Fruit fly (Drosophila melanogaster): ENCODE results near the gene alphaTub84B.

alphaTub84B gene

DNA sequence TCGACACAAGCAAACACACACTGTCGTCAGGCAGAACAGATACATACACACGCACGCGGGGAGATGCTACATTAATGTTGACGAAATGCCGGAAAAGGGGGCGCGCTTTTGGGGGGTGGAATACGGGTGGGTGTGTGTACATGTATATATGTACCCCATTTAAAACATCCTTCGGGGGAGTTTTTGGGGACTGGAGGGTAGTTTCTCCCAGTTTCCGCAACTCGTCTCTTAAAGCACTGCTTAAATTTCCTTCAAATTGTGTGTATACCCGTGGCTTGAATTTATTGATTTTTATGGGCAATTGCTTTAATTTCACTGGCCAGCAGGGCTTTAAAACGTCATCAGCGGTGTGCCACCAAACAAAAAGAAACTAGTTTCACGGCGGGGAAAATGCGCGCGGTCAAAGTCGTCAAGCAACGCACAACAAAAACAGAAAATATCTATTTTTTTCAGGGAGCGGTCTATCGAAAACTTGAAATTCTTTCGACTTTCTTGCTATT lies 36.7 kb downstream of the alphaTub84B start:
- TF ChIP-seq CG7045 (GFP tag; optimal IDR thresholded peaks at IDR 0.05) (no peak), pad (GFP tag; optimal IDR thresholded peaks at IDR 0.05) (peak; percentile 37)

DNA sequence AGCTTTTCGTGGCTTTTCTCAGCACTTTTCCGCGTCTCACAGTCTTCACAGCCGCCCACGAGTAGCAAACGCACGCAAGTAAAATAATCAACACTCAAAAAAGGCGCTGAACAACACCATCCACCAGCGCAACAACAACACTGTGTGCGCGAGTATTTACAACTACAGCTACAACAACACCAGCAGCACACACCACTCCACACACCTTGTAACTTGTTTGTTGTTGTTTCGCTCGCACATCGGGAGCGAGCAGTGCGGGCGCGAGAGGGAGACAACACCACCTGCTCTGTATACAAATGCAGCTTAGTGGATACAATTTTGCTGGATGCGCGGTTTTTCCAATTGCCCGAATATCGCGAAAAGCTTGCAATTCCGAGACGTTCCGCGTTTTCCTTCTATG lies 37.3 kb downstream of the alphaTub84B start:
- TF ChIP-seq cnc (optimal IDR thresholded peaks at IDR 0.05), result no peak
- TF ChIP-seq tj (GFP tag; optimal IDR thresholded peaks at IDR 0.05), result peak; percentile 88
- peak; percentile 87 for TF ChIP-seq cic (GFP tag; optimal IDR thresholded peaks at IDR 0.05)
- TF ChIP-seq Mnt (GFP tag; optimal IDR thresholded peaks at IDR 0.05), result peak; percentile 72

DNA sequence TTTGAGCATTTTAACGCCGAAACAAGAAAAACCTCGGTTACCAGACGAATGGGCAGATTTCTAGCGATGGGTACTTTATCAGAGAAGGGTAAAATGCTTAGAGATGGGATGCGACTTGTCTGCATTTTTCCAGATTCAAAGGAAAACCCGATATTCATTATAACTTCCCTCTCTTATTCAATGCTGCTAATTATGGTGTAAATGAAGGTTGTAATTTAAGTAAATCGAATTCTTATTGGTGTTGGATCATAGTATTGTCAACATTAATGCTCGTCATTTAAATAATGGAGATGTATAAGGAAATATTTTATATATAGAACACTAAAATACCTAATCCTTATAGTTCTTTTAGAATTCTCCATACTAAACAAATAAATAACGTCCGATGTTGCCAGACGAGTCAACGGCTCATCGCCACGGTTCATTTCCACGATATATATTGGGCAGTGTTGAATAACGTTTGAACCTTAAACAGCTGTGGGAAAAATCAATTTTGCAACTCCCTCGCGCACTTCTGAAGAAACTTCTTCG lies 37.8 kb downstream of the alphaTub84B start, which contains the start of the genes Alh and CG10098:
Alh (minus strand) TSS at position 77 of the 531 bp plus-strand sequence.
CG10098 (plus strand) TSS at position 440 of the 531 bp plus-strand sequence.
- no peak for TF ChIP-seq cic (GFP tag; optimal IDR thresholded peaks at IDR 0.05)
- TF ChIP-seq bab1 (GFP tag; optimal IDR thresholded peaks at IDR 0.05), result peak; percentile 22
- peak; percentile 96 for TF ChIP-seq kay (GFP tag; ENCODE audit: borderline replicate concordance)
- peak; percentile 94 for TF ChIP-seq CG1620 (GFP tag; optimal IDR thresholded peaks at IDR 0.05)
- peak; percentile 83 for TF ChIP-seq Crg-1 (GFP tag; optimal IDR thresholded peaks at IDR 0.05)
- peak; percentile 36 for TF ChIP-seq CG33017 (tag; optimal IDR thresholded peaks at IDR 0.05)
- TF ChIP-seq CG7101 (tag; optimal IDR thresholded peaks at IDR 0.05), result peak; percentile 82
- TF ChIP-seq CG14711 (tag; optimal IDR thresholded peaks at IDR 0.05), result peak; percentile 53
- TF ChIP-seq CG7045 (GFP tag; optimal IDR thresholded peaks at IDR 0.05), result peak; percentile 81
- TF ChIP-seq CG12768 (GFP tag; optimal IDR thresholded peaks at IDR 0.05), result peak; percentile 80
- TF ChIP-seq toe (GFP tag; optimal IDR thresholded peaks at IDR 0.05), result peak; percentile 97
- peak; percentile 86 for TF ChIP-seq Clk (GFP tag; optimal IDR thresholded peaks at IDR 0.05)
- TF ChIP-seq CG5204 (GFP tag; optimal IDR thresholded peaks at IDR 0.05), result peak; percentile 93
- peak; percentile 71 for TF ChIP-seq pad (GFP tag; optimal IDR thresholded peaks at IDR 0.05)
- TF ChIP-seq ovo (GFP tag; optimal IDR thresholded peaks at IDR 0.05), result peak; percentile 88
- TF ChIP-seq CG11617 (GFP tag; optimal IDR thresholded peaks at IDR 0.05), result peak; percentile 90
- peak; percentile 68 for TF ChIP-seq Mnt (GFP tag; optimal IDR thresholded peaks at IDR 0.05)
- peak; percentile 69 for TF ChIP-seq tj (GFP tag; optimal IDR thresholded peaks at IDR 0.05)
- no peak for TF ChIP-seq cnc (optimal IDR thresholded peaks at IDR 0.05)
- peak; percentile 89 for TF ChIP-seq Hr96 (GFP tag; optimal IDR thresholded peaks at IDR 0.05)

DNA sequence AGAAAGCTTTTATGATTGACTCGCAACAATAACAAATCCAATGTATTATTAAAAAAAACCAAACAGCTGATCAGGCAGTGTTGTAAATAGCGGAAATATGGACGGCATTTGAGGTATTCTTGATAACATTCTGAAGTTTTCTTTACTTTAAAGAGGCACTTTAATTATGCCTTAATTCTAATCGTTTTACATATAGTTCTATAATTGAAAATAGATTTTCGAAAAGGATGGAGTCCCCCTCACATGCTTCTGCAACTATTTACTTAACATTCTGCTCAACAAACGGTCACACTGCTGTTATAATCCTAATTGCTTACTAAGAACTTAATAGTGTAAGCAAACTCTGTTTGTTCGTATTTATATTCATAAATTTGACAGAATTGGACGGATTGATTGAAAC lies 41.6 kb downstream of the alphaTub84B start, which contains the start of gene CG10068:
CG10068 (minus strand) TSS at position 62 of the 400 bp plus-strand sequence.
- TF ChIP-seq ovo (GFP tag; optimal IDR thresholded peaks at IDR 0.05) (peak; percentile 42), Mnt (GFP tag; optimal IDR thresholded peaks at IDR 0.05) (peak; percentile 86), CG33017 (tag; optimal IDR thresholded peaks at IDR 0.05) (peak; percentile 83), CG12768 (GFP tag; optimal IDR thresholded peaks at IDR 0.05) (peak; percentile 85), CG11617 (GFP tag; optimal IDR thresholded peaks at IDR 0.05) (peak; percentile 91), kay (GFP tag; ENCODE audit: borderline replicate concordance) (peak; percentile 94), CG1620 (GFP tag; optimal IDR thresholded peaks at IDR 0.05) (peak; percentile 93), CG5204 (GFP tag; optimal IDR thresholded peaks at IDR 0.05) (peak; percentile 88), CG7101 (tag; optimal IDR thresholded peaks at IDR 0.05) (peak; percentile 91), bab1 (GFP tag; optimal IDR thresholded peaks at IDR 0.05) (peak; percentile 93), CG14711 (tag; optimal IDR thresholded peaks at IDR 0.05) (peak; percentile 86), cic (GFP tag; optimal IDR thresholded peaks at IDR 0.05) (peak; percentile 65), pad (GFP tag; optimal IDR thresholded peaks at IDR 0.05) (peak; percentile 80), Clk (GFP tag; optimal IDR thresholded peaks at IDR 0.05) (peak; percentile 71), cnc (optimal IDR thresholded peaks at IDR 0.05) (no peak), Hr96 (GFP tag; optimal IDR thresholded peaks at IDR 0.05) (peak; percentile 82), tj (GFP tag; optimal IDR thresholded peaks at IDR 0.05) (peak; percentile 84), CG7045 (GFP tag; optimal IDR thresholded peaks at IDR 0.05) (peak; percentile 86), Crg-1 (GFP tag; optimal IDR thresholded peaks at IDR 0.05) (peak; percentile 94), toe (GFP tag; optimal IDR thresholded peaks at IDR 0.05) (peak; percentile 84)

DNA sequence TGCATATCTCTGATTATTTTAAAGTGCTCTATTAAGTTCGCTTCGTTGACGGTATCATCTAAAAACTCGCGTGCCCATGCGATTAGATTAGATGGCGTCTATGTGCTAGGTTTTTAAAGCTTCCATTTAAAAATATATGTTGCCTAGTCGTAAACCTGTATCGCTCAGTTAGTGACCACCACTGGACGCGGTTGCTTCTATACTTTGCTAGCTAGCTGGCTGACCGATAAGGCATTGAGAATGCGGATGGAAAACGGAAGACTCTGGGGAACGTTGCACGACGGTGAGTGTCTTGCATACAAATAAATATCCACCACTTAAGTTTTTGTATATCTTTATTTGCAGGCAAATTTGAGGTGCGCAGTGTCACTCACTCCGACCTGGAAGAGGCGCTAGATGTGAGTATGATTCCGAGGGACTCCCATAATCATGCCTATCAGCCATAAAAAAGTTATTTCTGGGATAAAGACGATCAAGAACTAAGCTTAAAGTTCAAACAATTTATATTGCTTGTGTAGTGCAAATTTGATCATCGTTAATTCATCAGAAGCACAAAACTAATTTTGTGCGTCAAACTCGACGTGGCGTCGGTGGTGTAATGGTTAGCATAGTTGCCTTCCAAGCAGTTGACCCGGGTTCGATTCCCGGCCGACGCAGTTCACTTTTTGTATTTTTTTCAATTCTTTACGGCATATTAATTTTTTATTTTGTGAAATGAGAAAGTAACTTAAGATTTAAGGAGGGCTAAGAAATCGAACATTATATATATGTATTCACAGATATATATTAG lies 43.1 kb downstream of the alphaTub84B start, which contains the start of gene CG31248:
CG31248 (plus strand) TSS at position 41 of the 790 bp plus-strand sequence.
- TF ChIP-seq CG7045 (GFP tag; optimal IDR thresholded peaks at IDR 0.05), result peak; percentile 47
- TF ChIP-seq pad (GFP tag; optimal IDR thresholded peaks at IDR 0.05), result peak; percentile 11
- TF ChIP-seq CG12768 (GFP tag; optimal IDR thresholded peaks at IDR 0.05), result peak; percentile 58
- TF ChIP-seq Mnt (GFP tag; optimal IDR thresholded peaks at IDR 0.05), result peak; percentile 55
- TF ChIP-seq Hr96 (GFP tag; optimal IDR thresholded peaks at IDR 0.05), result no peak
- no peak for TF ChIP-seq CG33017 (tag; optimal IDR thresholded peaks at IDR 0.05)
- no peak for TF ChIP-seq Clk (GFP tag; optimal IDR thresholded peaks at IDR 0.05)
- peak; percentile 90 for TF ChIP-seq cic (GFP tag; optimal IDR thresholded peaks at IDR 0.05)
- TF ChIP-seq bab1 (GFP tag; optimal IDR thresholded peaks at IDR 0.05), result peak; percentile 66
- peak; percentile 34 for TF ChIP-seq CG14711 (tag; optimal IDR thresholded peaks at IDR 0.05)
- no peak for TF ChIP-seq CG1620 (GFP tag; optimal IDR thresholded peaks at IDR 0.05)
- TF ChIP-seq kay (GFP tag; ENCODE audit: borderline replicate concordance), result peak; percentile 11
- no peak for TF ChIP-seq ovo (GFP tag; optimal IDR thresholded peaks at IDR 0.05)
- TF ChIP-seq Crg-1 (GFP tag; optimal IDR thresholded peaks at IDR 0.05), result no peak
- no peak for TF ChIP-seq cnc (optimal IDR thresholded peaks at IDR 0.05)
- TF ChIP-seq CG7101 (tag; optimal IDR thresholded peaks at IDR 0.05), result peak; percentile 6
- TF ChIP-seq CG5204 (GFP tag; optimal IDR thresholded peaks at IDR 0.05), result peak; percentile 25
- peak; percentile 35 for TF ChIP-seq tj (GFP tag; optimal IDR thresholded peaks at IDR 0.05)
- TF ChIP-seq toe (GFP tag; optimal IDR thresholded peaks at IDR 0.05), result no peak
- TF ChIP-seq CG11617 (GFP tag; optimal IDR thresholded peaks at IDR 0.05), result peak; percentile 11
